Worm (Caenorhabditis elegans) whole organism, L2 larva: ENCODE data around the gene W10G6.6.

ENCODE experiments used
- nhr-10 ChIP-seq: sonication (generic microtip); optimal IDR thresholded peaks from 2 replicates; lab custom pipeline; 2017; ENCODE audit warnings: missing biosample characterization, missing genetic modification characterization
- nhr-237 ChIP-seq: fragments of 150-350 bp; optimal IDR thresholded peaks from 2 replicates; lab custom pipeline; 2014; ENCODE audit warnings: missing biosample characterization, missing genetic modification characterization
- unc-55 ChIP-seq: fragments of 150-350 bp; sonication (generic microtip); optimal IDR thresholded peaks from 3 replicates; lab custom pipeline; 2014; ENCODE audit warnings: missing biosample characterization, missing genetic modification reagents, missing genetic modification characterization
- unc-62 ChIP-seq: fragments of 150-350 bp; optimal IDR thresholded peaks from 2 replicates; lab custom pipeline; 2014; ENCODE audit warnings: missing biosample characterization, missing genetic modification reagents, missing genetic modification characterization
- ztf-11 ChIP-seq: sonication (generic microtip); optimal IDR thresholded peaks from 2 replicates; lab custom pipeline; 2017; ENCODE audit warnings: missing biosample characterization, missing genetic modification characterization

DNA sequence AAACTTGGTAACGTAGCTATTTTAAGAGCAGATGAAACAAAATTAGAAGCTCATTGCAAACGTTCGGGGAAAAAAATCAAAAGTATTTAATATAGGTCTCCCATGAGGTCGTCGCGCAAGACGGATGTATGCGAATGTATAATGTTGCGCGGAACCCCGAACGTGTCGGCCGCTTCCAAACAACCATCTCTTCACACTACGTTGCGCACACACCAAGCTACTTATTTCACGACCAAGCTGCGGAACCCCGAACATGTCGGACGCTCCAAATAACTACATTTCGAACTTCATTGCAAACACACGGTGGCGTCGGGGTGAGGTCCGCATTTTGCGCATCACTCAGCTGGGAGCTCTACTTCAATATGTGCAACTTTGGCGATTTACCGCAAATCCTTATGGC lies 7.9 kb upstream of the W10G6.6 start:
- no peak for TF ChIP-seq unc-55 (GFP tag; lab: Kevin White, UChicago)
- TF ChIP-seq unc-62 (GFP tag; lab: Kevin White, UChicago): no peak
- TF ChIP-seq nhr-10 (tag; lab: Kevin White, UChicago): no peak
- TF ChIP-seq ztf-11 (tag; lab: Kevin White, UChicago): no peak
- TF ChIP-seq nhr-237 (tag; lab: Kevin White, UChicago): no peak
